Worm (Caenorhabditis elegans): Measurements from ENCODE around the gene vha-13.

The vha-13 gene

ce11 chrV:14341672-14342071 is 9.8 kb upstream of the vha-13 start, which contains the start of gene F47B8.10:
Gene F47B8.10, plus strand, starts transcription at chrV:14341972.
- no peak for TF ChIP-seq fkh-10 (GFP tag; optimal IDR thresholded peaks at IDR 0.05)
- TF ChIP-seq sdc-2 (tag; optimal IDR thresholded peaks at IDR 0.05), result no peak
- no peak for TF ChIP-seq tbx-7 (tag; optimal IDR thresholded peaks at IDR 0.05)
- no peak for TF ChIP-seq madf-2 (tag; optimal IDR thresholded peaks at IDR 0.05)
- TF ChIP-seq ceh-14 (tag; optimal IDR thresholded peaks at IDR 0.05), result no peak
- TF ChIP-seq npax-4 (tag; optimal IDR thresholded peaks at IDR 0.05), result no peak
- no peak for TF ChIP-seq ceh-18 (tag; optimal IDR thresholded peaks at IDR 0.05)
- TF ChIP-seq Y22D7AL.16 (tag; optimal IDR thresholded peaks at IDR 0.05), result no peak
- TF ChIP-seq ceh-9 (tag; optimal IDR thresholded peaks at IDR 0.05), result no peak

- TF ChIP-seq mec-3 (tag; optimal IDR thresholded peaks at IDR 0.05; ENCODE audit: borderline replicate concordance), result no peak
- peak; percentile 75 for TF ChIP-seq pax-1 (tag; optimal IDR thresholded peaks at IDR 0.05)
- peak; percentile 94 for TF ChIP-seq ceh-31 (tag; optimal IDR thresholded peaks at IDR 0.05)
- TF ChIP-seq sox-2 (GFP tag; IDR thresholded peaks at IDR 0.05), result no peak
- peak; percentile 56 for TF ChIP-seq dve-1 (tag; optimal IDR thresholded peaks at IDR 0.05)
- TF ChIP-seq madf-2 (tag; optimal IDR thresholded peaks at IDR 0.05), result peak; percentile 44
- TF ChIP-seq F13H6.1 (tag; optimal IDR thresholded peaks at IDR 0.05), result peak; percentile 30
- no peak for TF ChIP-seq che-1 (tag; optimal IDR thresholded peaks at IDR 0.05)
- no peak for TF ChIP-seq sox-4 (tag; optimal IDR thresholded peaks at IDR 0.05)
- TF ChIP-seq ceh-22 (tag; optimal IDR thresholded peaks at IDR 0.05), result no peak
- no peak for TF ChIP-seq C38D4.7 (GFP tag; optimal IDR thresholded peaks at IDR 0.05)
- TF ChIP-seq ceh-2 (tag; optimal IDR thresholded peaks at IDR 0.05), result peak; percentile 55
- TF ChIP-seq ahr-1 (tag; optimal IDR thresholded peaks at IDR 0.05), result peak; percentile 57
- TF ChIP-seq ets-4 (tag; optimal IDR thresholded peaks at IDR 0.05), result peak; percentile 46
- peak; percentile 75 for TF ChIP-seq nfya-1 (tag; optimal IDR thresholded peaks at IDR 0.05)
- TF ChIP-seq zip-5 (tag; optimal IDR thresholded peaks at IDR 0.05), result peak; percentile 32
- TF ChIP-seq K09A11.1 (tag; optimal IDR thresholded peaks at IDR 0.05; ENCODE audit: insufficient read depth), result peak; percentile 21
- no peak for TF ChIP-seq elt-2 (tag; optimal IDR thresholded peaks at IDR 0.05)
- no peak for TF ChIP-seq syd-9 (tag; optimal IDR thresholded peaks at IDR 0.05)
- TF ChIP-seq ceh-48 (tag; optimal IDR thresholded peaks at IDR 0.05), result no peak
- peak; percentile 21 for TF ChIP-seq gmeb-2 (tag; optimal IDR thresholded peaks at IDR 0.05)
- peak; percentile 75 for TF ChIP-seq fax-1 (tag; optimal IDR thresholded peaks at IDR 0.05)
- no peak for TF ChIP-seq nhr-232 (tag; optimal IDR thresholded peaks at IDR 0.05)
- no peak for TF ChIP-seq pag-3 (tag; optimal IDR thresholded peaks at IDR 0.05; ENCODE audit: borderline replicate concordance)
- TF ChIP-seq fkh-10 (GFP tag; optimal IDR thresholded peaks at IDR 0.05), result no peak
- TF ChIP-seq unc-42 (tag; optimal IDR thresholded peaks at IDR 0.05), result peak; percentile 83
- no peak for TF ChIP-seq pha-4 (tag; optimal IDR thresholded peaks at IDR 0.05)
- peak; percentile 76 for TF ChIP-seq ceh-14 (tag; optimal IDR thresholded peaks at IDR 0.05)
- TF ChIP-seq ama-1 (optimal IDR thresholded peaks at IDR 0.05), result no peak
- TF ChIP-seq ceh-6 (GFP tag; optimal IDR thresholded peaks at IDR 0.05), result no peak
- no peak for TF ChIP-seq nhr-11 (tag; optimal IDR thresholded peaks at IDR 0.05)
- peak; percentile 77 for TF ChIP-seq ceh-18 (tag; optimal IDR thresholded peaks at IDR 0.05)
- TF ChIP-seq unc-3 (GFP tag; conservative IDR thresholded peaks at IDR 0.05), result no peak
- no peak for TF ChIP-seq unc-3 (tag; optimal IDR thresholded peaks at IDR 0.05)
- no peak for TF ChIP-seq elt-4 (tag; optimal IDR thresholded peaks at IDR 0.05)
- TF ChIP-seq hlh-15 (tag; optimal IDR thresholded peaks at IDR 0.05), result no peak
- no peak for TF ChIP-seq ceh-45 (GFP tag; IDR thresholded peaks at IDR 0.05)
- TF ChIP-seq ceh-30 (tag; optimal IDR thresholded peaks at IDR 0.05), result no peak
- TF ChIP-seq rnt-1 (tag; optimal IDR thresholded peaks at IDR 0.05), result peak; percentile 84
- TF ChIP-seq pha-2 (tag; optimal IDR thresholded peaks at IDR 0.05), result no peak
- no peak for TF ChIP-seq hlh-13 (GFP tag; optimal IDR thresholded peaks at IDR 0.05)
- TF ChIP-seq eyg-1 (tag; optimal IDR thresholded peaks at IDR 0.05), result no peak
- TF ChIP-seq C08G9.2 (tag; optimal IDR thresholded peaks at IDR 0.05), result peak; percentile 84
- no peak for TF ChIP-seq fkh-6 (tag; optimal IDR thresholded peaks at IDR 0.05)
- TF ChIP-seq lin-11 (tag; optimal IDR thresholded peaks at IDR 0.05), result no peak
- TF ChIP-seq ceh-19 (GFP tag; optimal IDR thresholded peaks at IDR 0.05), result no peak
These were observed 4.2 kb upstream of the vha-13 start, which contains the start of gene cept-2 for ce11 chrV:14347234-14347826. Gene cept-2, plus strand, starts transcription at chrV:14347766.
